Worm (Caenorhabditis elegans) whole organism, young adult: Measurements from ENCODE around the gene nspg-5.

Source experiments
- B0035.1 ChIP-seq: sonication (generic microtip); optimal IDR thresholded peaks from 2 replicates; lab custom pipeline; 2016; ENCODE audit warnings: missing genetic modification characterization, mild to moderate bottlenecking, missing compliant biosample characterization, missing genotype, missing genetic modification reagents
- C06A6.2 ChIP-seq: fragments of 200-800 bp; sonication (Bioruptor generic); conservative IDR thresholded peaks from 2 replicates; pipeline ENCODE4 v1.3.6; 2022; ENCODE audit warnings: missing genetic modification characterization, missing compliant biosample characterization
- C17E4.6 ChIP-seq: fragments of 200-800 bp; sonication (Bioruptor generic); IDR thresholded peaks from 2 replicates; pipeline ENCODE4 v1.3.6; 2022; ENCODE audit warnings: missing genetic modification reagents, missing genetic modification characterization, missing compliant biosample characterization
- D2030.7 ChIP-seq: fragments of 200-800 bp; sonication (Bioruptor generic); IDR thresholded peaks from 2 replicates; pipeline ENCODE4 v1.3.6; 2022; ENCODE audit warnings: missing genetic modification reagents, missing genetic modification characterization, missing compliant biosample characterization
- F23B12.7 ChIP-seq: sonication (generic microtip); optimal IDR thresholded peaks from 2 replicates; lab custom pipeline; 2017; ENCODE audit warnings: missing genetic modification characterization, mild to moderate bottlenecking, missing compliant biosample characterization, antibody characterized with exemption, moderate library complexity; ENCODE audit not compliant: insufficient read depth
- K11D2.4 ChIP-seq: fragments of 200-800 bp; sonication (Bioruptor generic); IDR thresholded peaks from 2 replicates; pipeline ENCODE4 v1.3.6; 2022; ENCODE audit warnings: missing genetic modification reagents, missing genetic modification characterization, missing compliant biosample characterization
- Y53F4B.3 ChIP-seq: fragments of 200-800 bp; sonication (Bioruptor generic); IDR thresholded peaks from 2 replicates; pipeline ENCODE4 v1.3.6; 2022; ENCODE audit warnings: missing genetic modification reagents, missing genetic modification characterization, missing compliant biosample characterization
- Y53G8AR.9 ChIP-seq: fragments of 200-800 bp; sonication (Bioruptor generic); conservative IDR thresholded peaks from 2 replicates; pipeline ENCODE4 v1.3.6; 2022; ENCODE audit warnings: missing genetic modification reagents, missing genetic modification characterization, missing compliant biosample characterization
- Y67H2A.10 ChIP-seq: fragments of 200-800 bp; sonication (Bioruptor generic); conservative IDR thresholded peaks from 2 replicates; pipeline ENCODE4 v1.3.6; 2022; ENCODE audit warnings: missing genetic modification reagents, missing genetic modification characterization, missing compliant biosample characterization
- ZK185.1 ChIP-seq: sonication (generic microtip); optimal IDR thresholded peaks from 2 replicates; lab custom pipeline; 2016; ENCODE audit warnings: mild to moderate bottlenecking, missing genetic modification characterization, missing compliant biosample characterization; ENCODE audit not compliant: poor library complexity, severe bottlenecking
- ama-1 ChIP-seq, 3 experiments: fragments of 150-350 bp in 1 of 3; sonication (generic microtip) in 2 of 3; optimal IDR thresholded peaks; 2 replicates each; lab custom pipeline; 2014 to 2018; ENCODE audit warnings: missing biosample characterization in 2 of 3, missing genetic modification characterization in 2 of 3, missing genetic modification reagents in 2 of 3
- aptf-3 ChIP-seq: fragments of 200-800 bp; sonication (Bioruptor generic); IDR thresholded peaks from 2 replicates; pipeline ENCODE4 v1.3.6; 2022; ENCODE audit warnings: missing genetic modification characterization, missing compliant biosample characterization
- atf-7 ChIP-seq: sonication (generic microtip); optimal IDR thresholded peaks from 2 replicates; lab custom pipeline; 2017; ENCODE audit warnings: mild to moderate bottlenecking, missing genetic modification characterization, missing compliant biosample characterization
- athp-1 ChIP-seq: sonication (generic microtip); optimal IDR thresholded peaks from 2 replicates; lab custom pipeline; 2017; ENCODE audit warnings: mild to moderate bottlenecking, missing genetic modification characterization, missing compliant biosample characterization
- attf-6 ChIP-seq: fragments of 200-800 bp; sonication (Bioruptor generic); IDR thresholded peaks from 2 replicates; pipeline ENCODE4 v1.3.6; 2022; ENCODE audit warnings: missing genetic modification reagents, missing genetic modification characterization, missing compliant biosample characterization
- bed-1 ChIP-seq: fragments of 200-800 bp; sonication (Bioruptor generic); IDR thresholded peaks from 2 replicates; pipeline ENCODE4 v1.3.6; 2022; ENCODE audit warnings: missing genetic modification reagents, missing genetic modification characterization, missing compliant biosample characterization
- ceh-79 ChIP-seq: sonication (generic microtip); optimal IDR thresholded peaks from 2 replicates; lab custom pipeline; 2017; ENCODE audit warnings: mild to moderate bottlenecking, missing genetic modification characterization, missing compliant biosample characterization
- chd-7 ChIP-seq: sonication (generic microtip); optimal IDR thresholded peaks from 2 replicates; lab custom pipeline; 2016; ENCODE audit warnings: mild to moderate bottlenecking, missing genetic modification characterization, moderate library complexity, missing compliant biosample characterization
- die-1 ChIP-seq: sonication (generic microtip); optimal IDR thresholded peaks from 2 replicates; lab custom pipeline; 2016; ENCODE audit warnings: missing genotype, mild to moderate bottlenecking, missing genetic modification characterization, missing compliant biosample characterization
- dpff-1 ChIP-seq: sonication (generic microtip); optimal IDR thresholded peaks from 2 replicates; lab custom pipeline; 2017; ENCODE audit warnings: mild to moderate bottlenecking, missing genetic modification characterization, missing compliant biosample characterization
- dpl-1 ChIP-seq: fragments of 150-350 bp; optimal IDR thresholded peaks from 2 replicates; lab custom pipeline; 2014; ENCODE audit warnings: missing biosample characterization, missing genetic modification reagents, missing genetic modification characterization
- efl-1 ChIP-seq: fragments of 150-350 bp; optimal IDR thresholded peaks from 2 replicates; lab custom pipeline; 2014; ENCODE audit warnings: missing biosample characterization, missing genetic modification reagents, missing genetic modification characterization
- egl-18 ChIP-seq: fragments of 200-800 bp; sonication (Bioruptor generic); IDR thresholded peaks from 2 replicates; pipeline ENCODE4 v1.3.6; 2022; ENCODE audit warnings: missing genetic modification reagents, missing genetic modification characterization, missing compliant biosample characterization
- fkh-3 ChIP-seq: sonication (generic microtip); optimal IDR thresholded peaks from 2 replicates; lab custom pipeline; 2016; ENCODE audit warnings: mild to moderate bottlenecking, missing genetic modification characterization, missing compliant biosample characterization
- hlh-12 ChIP-seq: sonication (generic microtip); optimal IDR thresholded peaks from 2 replicates; lab custom pipeline; 2016; ENCODE audit warnings: missing genetic modification characterization, missing compliant biosample characterization
- let-607 ChIP-seq, 2 experiments: fragments of 200-800 bp in 1 of 2; sonication (Bioruptor generic) in 1 of 2; sonication (generic microtip) in 1 of 2; optimal IDR thresholded peaks; 2 replicates each; lab custom pipeline; 2016 to 2018; ENCODE audit warnings: mild to moderate bottlenecking in 2 of 2, missing compliant biosample characterization in 2 of 2, missing genetic modification characterization in 2 of 2, moderate library complexity in 2 of 2, missing genotype in 1 of 2
- lin-54 ChIP-seq: fragments of 200-800 bp; sonication (Bioruptor generic); optimal IDR thresholded peaks from 2 replicates; lab custom pipeline; 2018; ENCODE audit warnings: mild to moderate bottlenecking, missing genetic modification characterization, missing compliant biosample characterization
- madf-10 ChIP-seq: sonication (generic microtip); optimal IDR thresholded peaks from 2 replicates; lab custom pipeline; 2016; ENCODE audit warnings: mild to moderate bottlenecking, missing genetic modification characterization, missing compliant biosample characterization
- madf-6 ChIP-seq: fragments of 200-800 bp; sonication (Bioruptor generic); IDR thresholded peaks from 2 replicates; pipeline ENCODE4 v1.3.6; 2022; ENCODE audit warnings: missing genetic modification reagents, missing genetic modification characterization, missing compliant biosample characterization
- mcd-1 ChIP-seq: fragments of 200-800 bp; sonication (Bioruptor generic); IDR thresholded peaks from 2 replicates; pipeline ENCODE4 v1.3.6; 2022; ENCODE audit warnings: missing genetic modification reagents, missing genetic modification characterization, missing compliant biosample characterization
- mel-28 ChIP-seq: sonication (generic microtip); optimal IDR thresholded peaks from 2 replicates; lab custom pipeline; 2016; ENCODE audit warnings: borderline replicate concordance, mild to moderate bottlenecking, missing genetic modification characterization, missing compliant biosample characterization
- nfyb-1 ChIP-seq: fragments of 200-800 bp; sonication (Bioruptor generic); IDR thresholded peaks from 2 replicates; pipeline ENCODE4 v1.3.6; 2022; ENCODE audit warnings: missing genetic modification reagents, missing genetic modification characterization, missing compliant biosample characterization
- nhr-120 ChIP-seq: fragments of 200-800 bp; sonication (Bioruptor generic); IDR thresholded peaks from 2 replicates; pipeline ENCODE4 v1.3.6; 2022; ENCODE audit warnings: missing genetic modification characterization, missing compliant biosample characterization
- nhr-179 ChIP-seq: sonication (generic microtip); optimal IDR thresholded peaks from 2 replicates; lab custom pipeline; 2016; ENCODE audit warnings: mild to moderate bottlenecking, missing genetic modification characterization, missing compliant biosample characterization
- pbrm-1 ChIP-seq: fragments of 200-800 bp; sonication (Bioruptor generic); IDR thresholded peaks from 2 replicates; pipeline ENCODE4 v1.3.6; 2022; ENCODE audit warnings: missing genetic modification reagents, missing genetic modification characterization, missing compliant biosample characterization
- pha-4 ChIP-seq: fragments of 150-350 bp; sonication (generic microtip); optimal IDR thresholded peaks from 2 replicates; lab custom pipeline; 2014; ENCODE audit warnings: missing biosample characterization, missing genetic modification reagents, missing genetic modification characterization
- rec-8 ChIP-seq, 2 experiments: sonication (generic microtip); optimal IDR thresholded peaks; 2 replicates each; lab custom pipeline; 2016; ENCODE audit warnings: mild to moderate bottlenecking in 2 of 2, missing genetic modification characterization in 2 of 2, missing genetic modification reagents in 2 of 2, missing genotype in 2 of 2, missing biosample characterization in 1 of 2, missing compliant biosample characterization in 1 of 2, moderate library complexity in 1 of 2
- repo-1 ChIP-seq: sonication (generic microtip); optimal IDR thresholded peaks from 2 replicates; lab custom pipeline; 2017; ENCODE audit warnings: mild to moderate bottlenecking, missing genetic modification characterization, missing compliant biosample characterization
- tbp1 ChIP-seq: fragments of 200-800 bp; sonication (Bioruptor generic); optimal IDR thresholded peaks from 2 replicates; lab custom pipeline; 2018; ENCODE audit warnings: mild to moderate bottlenecking, missing genetic modification characterization, missing compliant biosample characterization
- tbx-9 ChIP-seq: sonication (generic microtip); optimal IDR thresholded peaks from 2 replicates; lab custom pipeline; 2016; ENCODE audit warnings: borderline replicate concordance, missing genetic modification characterization, inconsistent platforms, missing compliant biosample characterization
- tlf-1 ChIP-seq: fragments of 200-800 bp; sonication (Bioruptor generic); optimal IDR thresholded peaks from 2 replicates; lab custom pipeline; 2018; ENCODE audit warnings: mild to moderate bottlenecking, missing genetic modification characterization, missing compliant biosample characterization
- unc-62 ChIP-seq: fragments of 150-350 bp; optimal IDR thresholded peaks from 2 replicates; lab custom pipeline; 2014; ENCODE audit warnings: missing biosample characterization, missing genetic modification reagents, missing genetic modification characterization
- zfh-2 ChIP-seq: fragments of 200-800 bp; sonication (Bioruptor generic); conservative IDR thresholded peaks from 2 replicates; pipeline ENCODE4 v1.3.6; 2022; ENCODE audit warnings: missing genetic modification reagents, missing genetic modification characterization, missing compliant biosample characterization
- ztf-18 ChIP-seq: sonication (generic microtip); optimal IDR thresholded peaks from 2 replicates; lab custom pipeline; 2016; ENCODE audit warnings: missing genotype, mild to moderate bottlenecking, missing genetic modification characterization, missing compliant biosample characterization
- ztf-25 ChIP-seq: fragments of 200-800 bp; sonication (Bioruptor generic); IDR thresholded peaks from 2 replicates; pipeline ENCODE4 v1.3.6; 2022; ENCODE audit warnings: missing genetic modification reagents, missing genetic modification characterization, missing compliant biosample characterization
- ztf-26 ChIP-seq: sonication (generic microtip); optimal IDR thresholded peaks from 2 replicates; lab custom pipeline; 2017; ENCODE audit warnings: missing genetic modification characterization, missing compliant biosample characterization
- ztf-28 ChIP-seq: fragments of 200-800 bp; sonication (Bioruptor generic); IDR thresholded peaks from 2 replicates; pipeline ENCODE4 v1.3.6; 2022; ENCODE audit warnings: missing genetic modification reagents, missing genetic modification characterization, missing compliant biosample characterization
- ztf-3 ChIP-seq: fragments of 200-800 bp; sonication (Bioruptor generic); optimal IDR thresholded peaks from 2 replicates; lab custom pipeline; 2018; ENCODE audit warnings: mild to moderate bottlenecking, missing genetic modification characterization, missing compliant biosample characterization
- ztf-6 ChIP-seq: fragments of 200-800 bp; sonication (Bioruptor generic); IDR thresholded peaks from 2 replicates; pipeline ENCODE4 v1.3.6; 2022; ENCODE audit warnings: missing genetic modification reagents, missing genetic modification characterization, missing compliant biosample characterization

Gene nspg-5

DNA sequence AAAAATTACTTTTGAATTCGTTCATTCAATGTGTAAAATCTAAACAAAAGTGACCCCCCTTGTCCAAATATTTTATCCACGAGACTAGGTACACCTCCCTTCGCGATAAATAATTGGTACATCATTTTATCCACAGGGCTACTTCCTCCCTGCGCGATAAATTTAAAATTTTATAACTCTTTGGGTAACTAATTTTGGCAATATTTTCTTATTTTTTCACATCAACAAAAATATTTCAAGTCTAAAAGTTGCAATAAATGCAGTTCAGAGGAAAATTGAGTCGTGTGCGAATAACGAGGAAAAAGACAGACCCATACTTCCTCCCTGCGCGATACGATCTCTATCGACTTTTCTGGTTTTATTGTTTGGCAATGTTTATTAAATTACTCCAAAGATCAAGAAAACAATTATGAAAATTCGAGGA is 15.2 kb downstream of the nspg-5 start (continued):
- TF ChIP-seq efl-1 (GFP tag; lab: Kevin White, UChicago): no peak
- TF ChIP-seq egl-18 (GFP tag; lab: Robert Waterston, UW): peak; percentile 97
- TF ChIP-seq nhr-179 (tag; lab: Kevin White, UChicago): peak; percentile 75
- TF ChIP-seq athp-1 (tag; lab: Kevin White, UChicago): no peak
- peak; percentile 96 for TF ChIP-seq F23B12.7 (tag; lab: Kevin White, UChicago)
- TF ChIP-seq ztf-28 (GFP tag; lab: Robert Waterston, UW): no peak
- TF ChIP-seq bed-1 (GFP tag; lab: Robert Waterston, UW): no peak
- peak; percentile 95 for TF ChIP-seq chd-7
- no peak for TF ChIP-seq ztf-25 (GFP tag; lab: Robert Waterston, UW)
- peak; percentile 46 for TF ChIP-seq pha-4 (tag; lab: Kevin White, UChicago)
- no peak for TF ChIP-seq madf-6 (GFP tag; lab: Robert Waterston, UW)
- peak; percentile 96 for TF ChIP-seq C06A6.2 (GFP tag; lab: Robert Waterston, UW)
- TF ChIP-seq fkh-3 (tag; lab: Kevin White, UChicago): no peak
- peak; percentile 97 for TF ChIP-seq nfyb-1 (GFP tag; lab: Robert Waterston, UW)
- TF ChIP-seq C17E4.6 (GFP tag; lab: Robert Waterston, UW): peak; percentile 82; the same call in 1 of the 2 replicates
- TF ChIP-seq hlh-12: no peak
- TF ChIP-seq tlf-1: peak; percentile 99
- TF ChIP-seq K11D2.4 (GFP tag; lab: Robert Waterston, UW): peak; percentile 99
- TF ChIP-seq Y53F4B.3: no peak
- TF ChIP-seq D2030.7 (GFP tag; lab: Robert Waterston, UW): no peak
- no peak for TF ChIP-seq dpl-1
- TF ChIP-seq unc-62 (GFP tag; lab: Kevin White, UChicago): no peak
- TF ChIP-seq repo-1: peak; percentile 99
- TF ChIP-seq atf-7 (tag; lab: Kevin White, UChicago): peak; percentile 97
- TF ChIP-seq tbx-9 (tag; lab: Kevin White, UChicago): no peak
- TF ChIP-seq let-607 (tag; optimal IDR thresholded peaks at IDR 0.05; lab: Kevin White, UChicago): peak; percentile 71 to 92
- TF ChIP-seq madf-10 (tag; lab: Kevin White, UChicago): peak; percentile 96
- peak; percentile 85 for TF ChIP-seq mcd-1 (GFP tag; lab: Robert Waterston, UW)
- peak; percentile 97 for TF ChIP-seq Y53G8AR.9 (GFP tag; lab: Robert Waterston, UW)
- no peak for TF ChIP-seq Y67H2A.10 (GFP tag; lab: Robert Waterston, UW)
- TF ChIP-seq ceh-79 (tag; lab: Kevin White, UChicago): peak; percentile 87
- TF ChIP-seq zfh-2 (GFP tag; lab: Robert Waterston, UW): no peak
- peak; percentile 89 for TF ChIP-seq dpff-1
- peak; percentile 70 for TF ChIP-seq ztf-18 (tag; lab: Kevin White, UChicago)
- peak; percentile 95 for TF ChIP-seq B0035.1
- peak; percentile 78 for TF ChIP-seq tbp1
- TF ChIP-seq lin-54: peak; percentile 92
- TF ChIP-seq die-1 (tag; lab: Kevin White, UChicago): peak; percentile 55
- no peak for TF ChIP-seq ama-1 (optimal IDR thresholded peaks at IDR 0.05; lab: Kevin White, UChicago)
- peak in 1 of 2 experiments; percentile 41 for TF ChIP-seq ama-1 (GFP tag; optimal IDR thresholded peaks at IDR 0.05; lab: Kevin White, UChicago)
- TF ChIP-seq pbrm-1 (GFP tag; lab: Robert Waterston, UW): peak; percentile 89
- TF ChIP-seq attf-6 (GFP tag; lab: Robert Waterston, UW): no peak
- TF ChIP-seq ztf-3 (GFP tag; lab: Kevin White, UChicago): peak; percentile 90
- TF ChIP-seq rec-8 (tag; optimal IDR thresholded peaks at IDR 0.05; lab: Kevin White, UChicago): no peak
- TF ChIP-seq aptf-3: no peak
- TF ChIP-seq ZK185.1: peak; percentile 99
- TF ChIP-seq mel-28 (tag; lab: Kevin White, UChicago): peak; percentile 60
- TF ChIP-seq ztf-6 (GFP tag; lab: Robert Waterston, UW): peak; percentile 86
- peak; percentile 99 for TF ChIP-seq ztf-26 (tag; lab: Kevin White, UChicago)
- no peak for TF ChIP-seq nhr-120
